Fruit fly (Drosophila melanogaster): ENCODE results near the gene RpS27A.

RpS27A gene

dm6 chr2L:10375464-10376236 is 32.5 kb upstream of the RpS27A start, which contains the start of the genes CG33303 and dpr19 (continued):
- TF ChIP-seq dmrt99B (tag; optimal IDR thresholded peaks at IDR 0.05) (peak; percentile 80), Drgx (GFP tag; IDR thresholded peaks at IDR 0.05) (peak; percentile 41; the same call in 1 of the 2 replicates), cad (GFP tag; optimal IDR thresholded peaks at IDR 0.05) (no peak), onecut (GFP tag; IDR thresholded peaks at IDR 0.05) (peak; percentile 89), dan (GFP tag; IDR thresholded peaks at IDR 0.05) (no peak), Nf-YA (GFP tag; IDR thresholded peaks at IDR 0.05) (no peak), gcm (GFP tag; optimal IDR thresholded peaks at IDR 0.05) (peak; percentile 83), CG5245 (GFP tag; optimal IDR thresholded peaks at IDR 0.05) (no peak), Dfd (GFP tag; optimal IDR thresholded peaks at IDR 0.05) (no peak), CG10462 (GFP tag; optimal IDR thresholded peaks at IDR 0.05) (peak; percentile 20), CG2199 (GFP tag; IDR thresholded peaks at IDR 0.05) (no peak), sob (GFP tag; IDR thresholded peaks at IDR 0.05) (peak; percentile 29; the same call in 1 of the 2 replicates), CG6654 (GFP tag; optimal IDR thresholded peaks at IDR 0.05) (peak; percentile 16), Pdp1 (GFP tag; optimal IDR thresholded peaks at IDR 0.05) (no peak), HLHmδ (GFP tag; optimal IDR thresholded peaks at IDR 0.05) (no peak), inv (GFP tag; IDR thresholded peaks at IDR 0.05; ENCODE audit: partially characterized antibody) (no peak), NK7.1 (GFP tag; optimal IDR thresholded peaks at IDR 0.05) (no peak), CG12155 (GFP tag; optimal IDR thresholded peaks at IDR 0.05) (peak; percentile 50), trem (tag; optimal IDR thresholded peaks at IDR 0.05) (peak; percentile 89), dimm (GFP tag; IDR thresholded peaks at IDR 0.05) (no peak), Sox100B (GFP tag; optimal IDR thresholded peaks at IDR 0.05) (peak; percentile 83), CG3065 (GFP tag; optimal IDR thresholded peaks at IDR 0.05) (no peak), MESR4 (GFP tag; optimal IDR thresholded peaks at IDR 0.05) (peak; percentile 89), CG10274 (GFP tag; optimal IDR thresholded peaks at IDR 0.05) (no peak), mam (GFP tag; optimal IDR thresholded peaks at IDR 0.05) (no peak), sna (GFP tag; IDR thresholded peaks at IDR 0.05; ENCODE audit: partially characterized antibody) (no peak), Tbp (GFP tag; optimal IDR thresholded peaks at IDR 0.05) (no peak), D (optimal IDR thresholded peaks at IDR 0.05) (no peak), D (GFP tag; optimal IDR thresholded peaks at IDR 0.05) (peak; percentile 49), ap (GFP tag; IDR thresholded peaks at IDR 0.05) (peak; percentile 67), bab2 (GFP tag; optimal IDR thresholded peaks at IDR 0.05) (no peak), Neu2 (GFP tag; optimal IDR thresholded peaks at IDR 0.05; ENCODE audit: borderline replicate concordance) (no peak), eyg (GFP tag; optimal IDR thresholded peaks at IDR 0.05) (no peak), pnt (GFP tag; optimal IDR thresholded peaks at IDR 0.05) (no peak), CG15479 (GFP tag; optimal IDR thresholded peaks at IDR 0.05) (no peak), CG30403 (GFP tag; optimal IDR thresholded peaks at IDR 0.05) (peak; percentile 64), CG13424 (tag; optimal IDR thresholded peaks at IDR 0.05) (peak; percentile 89), CG11247 (GFP tag; IDR thresholded peaks at IDR 0.05) (0 out of 2 replicates have a peak, but pooled peaks have one; percentile 29), abd-A (tag; optimal IDR thresholded peaks at IDR 0.05) (no peak), ro (GFP tag; IDR thresholded peaks at IDR 0.05) (no peak), mirr (GFP tag; optimal IDR thresholded peaks at IDR 0.05) (no peak), CG9797 (GFP tag; optimal IDR thresholded peaks at IDR 0.05) (peak; percentile 80), CG8765 (GFP tag; IDR thresholded peaks at IDR 0.05) (no peak), tll (GFP tag; optimal IDR thresholded peaks at IDR 0.05) (no peak), Dip2 (GFP tag; IDR thresholded peaks at IDR 0.05) (no peak), CG14965 (GFP tag; optimal IDR thresholded peaks at IDR 0.05; ENCODE audit: borderline replicate concordance) (no peak), ash1 (GFP tag; optimal IDR thresholded peaks at IDR 0.05) (no peak), Dp (GFP tag; optimal IDR thresholded peaks at IDR 0.05) (peak; percentile 30), CG32767 (GFP tag; IDR thresholded peaks at IDR 0.05) (peak; percentile 73; the same call in 1 of the 2 replicates), HLH3B (GFP tag; IDR thresholded peaks at IDR 0.05) (peak; percentile 38; the same call in 1 of the 2 replicates)
